Fruit fly (Drosophila melanogaster): Measurements from ENCODE around the gene MED30.
A peak's percentile ranks its signal among the peaks of the same experiment; 100 is the strongest.

The MED30 gene

DNA sequence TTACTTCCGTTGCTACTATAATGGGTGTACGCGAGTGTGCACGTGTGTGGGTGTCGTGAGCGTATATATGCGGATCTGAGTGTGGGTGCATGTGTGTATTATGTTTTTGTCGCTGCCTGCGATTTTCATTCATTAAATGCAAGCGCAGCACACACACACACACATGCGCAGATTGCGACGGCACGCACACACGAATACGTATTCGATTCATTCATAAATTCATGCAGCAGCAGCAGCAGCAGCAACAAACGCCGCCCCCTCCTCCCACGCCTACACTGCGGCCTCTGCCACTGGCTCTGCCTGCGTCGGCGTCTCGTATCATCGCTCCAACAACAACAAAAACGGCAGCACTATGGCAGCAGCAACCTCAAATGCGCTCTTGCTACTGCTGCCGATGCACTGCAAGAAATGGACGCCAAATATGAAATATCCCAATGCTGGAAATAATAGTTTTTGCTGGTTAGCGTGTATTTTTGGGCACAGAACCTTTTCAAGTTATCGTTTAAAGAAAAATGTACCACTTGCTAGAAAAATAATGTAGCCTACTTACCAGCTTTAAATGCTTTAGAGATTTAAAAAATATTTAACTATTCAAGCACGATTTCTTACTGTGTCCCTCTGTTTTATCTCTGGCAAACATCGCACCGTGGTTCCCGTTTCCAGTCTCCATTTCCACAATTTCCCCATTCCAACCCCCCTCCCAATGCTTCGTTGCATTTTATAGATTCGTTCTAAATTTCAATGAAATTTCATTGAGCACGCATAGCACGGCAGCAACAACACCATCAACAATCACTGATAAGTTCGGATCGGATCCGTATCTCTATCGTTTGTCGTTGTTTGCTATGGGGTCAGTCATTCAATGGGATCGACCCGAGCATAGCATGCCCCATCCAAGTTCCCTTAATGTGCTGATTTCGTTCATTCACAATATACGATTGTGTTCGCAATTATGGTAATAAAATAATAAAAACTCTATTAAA, 20.3 kb downstream of the MED30 start (continued):
- TF ChIP-seq sisA (GFP tag; IDR thresholded peaks at IDR 0.05), result peak; percentile 89
- TF ChIP-seq Lhr (GFP tag; optimal IDR thresholded peaks at IDR 0.05), result peak; percentile 82
- TF ChIP-seq CG6683 (GFP tag; optimal IDR thresholded peaks at IDR 0.05), result peak; percentile 27
- TF ChIP-seq lov (optimal IDR thresholded peaks at IDR 0.05), result no peak
- peak; percentile 49; the same call in 1 of the 3 replicates for TF ChIP-seq lov (GFP tag; IDR thresholded peaks at IDR 0.05)
- peak; percentile 34 for TF ChIP-seq CG15514 (GFP tag; optimal IDR thresholded peaks at IDR 0.05)
- no peak for TF ChIP-seq Doc3 (GFP tag; IDR thresholded peaks at IDR 0.05; ENCODE audit: partially characterized antibody)
- peak; percentile 94 for TF ChIP-seq Sox102F (GFP tag; optimal IDR thresholded peaks at IDR 0.05)
- TF ChIP-seq ken (GFP tag; IDR thresholded peaks at IDR 0.05), result peak; percentile 94
- TF ChIP-seq Hr51 (GFP tag; optimal IDR thresholded peaks at IDR 0.05), result peak; percentile 57 to 83
- peak; percentile 73 to 76 for TF ChIP-seq Pdp1 (GFP tag; optimal IDR thresholded peaks at IDR 0.05)
- TF ChIP-seq CG3838 (GFP tag; optimal IDR thresholded peaks at IDR 0.05), result peak; percentile 32
- peak; percentile 39 for TF ChIP-seq CG30020 (tag; optimal IDR thresholded peaks at IDR 0.05)
- no peak for TF ChIP-seq nom (GFP tag; optimal IDR thresholded peaks at IDR 0.05)
- peak; percentile 86 for TF ChIP-seq stc (GFP tag; IDR thresholded peaks at IDR 0.05)
- TF ChIP-seq Dp (GFP tag; optimal IDR thresholded peaks at IDR 0.05), result no peak
- TF ChIP-seq gsb-n (tag; optimal IDR thresholded peaks at IDR 0.05), result peak; percentile 90
- no peak for TF ChIP-seq hb (GFP tag; IDR thresholded peaks at IDR 0.05; ENCODE audit: partially characterized antibody)
- 0 out of 2 replicates have a peak, but pooled peaks have one; percentile 43 for TF ChIP-seq CG10321 (GFP tag; IDR thresholded peaks at IDR 0.05)
- TF ChIP-seq ssp (GFP tag; IDR thresholded peaks at IDR 0.05), result peak; percentile 76
- TF ChIP-seq CG34224 (GFP tag; IDR thresholded peaks at IDR 0.05; ENCODE audit: partially characterized antibody), result no peak
- TF ChIP-seq B-H1 (GFP tag; IDR thresholded peaks at IDR 0.05), result peak; percentile 76
- peak; percentile 90 for TF ChIP-seq CG4360 (GFP tag; IDR thresholded peaks at IDR 0.05)
- TF ChIP-seq Lpt (GFP tag; optimal IDR thresholded peaks at IDR 0.05), result no peak
- peak; percentile 87 for TF ChIP-seq Antp (GFP tag; optimal IDR thresholded peaks at IDR 0.05)
- peak; percentile 44 for TF ChIP-seq CG4854 (GFP tag; optimal IDR thresholded peaks at IDR 0.05)
- TF ChIP-seq NfI (GFP tag; optimal IDR thresholded peaks at IDR 0.05), result peak; percentile 76
- peak; percentile 56 for TF ChIP-seq ac (GFP tag; optimal IDR thresholded peaks at IDR 0.05)
- peak; percentile 85 for TF ChIP-seq CG13424 (tag; optimal IDR thresholded peaks at IDR 0.05)
- TF ChIP-seq CG8944 (GFP tag; optimal IDR thresholded peaks at IDR 0.05), result peak; percentile 88
- TF ChIP-seq CG5180 (GFP tag; optimal IDR thresholded peaks at IDR 0.05), result peak; percentile 58
- peak; percentile 88 for TF ChIP-seq CG11504 (tag; optimal IDR thresholded peaks at IDR 0.05)
- peak; percentile 84 for TF ChIP-seq ind (GFP tag; optimal IDR thresholded peaks at IDR 0.05)
- TF ChIP-seq hbn (GFP tag; IDR thresholded peaks at IDR 0.05; ENCODE audit: partially characterized antibody), result no peak
- TF ChIP-seq CG1603 (tag; optimal IDR thresholded peaks at IDR 0.05), result peak; percentile 92
- peak; percentile 40 to 82 for TF ChIP-seq dpn (GFP tag; optimal IDR thresholded peaks at IDR 0.05)
- peak; percentile 90 for TF ChIP-seq CG4820 (GFP tag; optimal IDR thresholded peaks at IDR 0.05)
- TF ChIP-seq MESR4 (GFP tag; optimal IDR thresholded peaks at IDR 0.05), result peak; percentile 12
- peak in 1 of 2 experiments; percentile 15 for TF ChIP-seq insv (GFP tag; optimal IDR thresholded peaks at IDR 0.05)
- peak; percentile 91 for TF ChIP-seq Oli (tag; optimal IDR thresholded peaks at IDR 0.05)
- peak; percentile 57; the same call in 1 of the 2 replicates for TF ChIP-seq CG3847 (GFP tag; IDR thresholded peaks at IDR 0.05)
- TF ChIP-seq Fer1 (GFP tag; optimal IDR thresholded peaks at IDR 0.05), result peak; percentile 2
- TF ChIP-seq dm (GFP tag; optimal IDR thresholded peaks at IDR 0.05), result peak; percentile 70
- TF ChIP-seq dmrt11E (tag; optimal IDR thresholded peaks at IDR 0.05), result peak; percentile 92
- peak; percentile 89 for TF ChIP-seq cg (GFP tag; optimal IDR thresholded peaks at IDR 0.05)
- TF ChIP-seq ap (GFP tag; IDR thresholded peaks at IDR 0.05), result peak; percentile 86
- peak; percentile 51 for TF ChIP-seq tap (tag; optimal IDR thresholded peaks at IDR 0.05)

Measured in whole organism, embryonic.